Worm (Caenorhabditis elegans): ENCODE data around the gene F54D5.4.
A peak's percentile ranks its signal among the peaks of the same experiment; 100 is the strongest.

The F54D5.4 gene

ce11 chrII:11599751-11600150 is 30.1 kb downstream of the F54D5.4 start, which contains the start of gene npp-5:
Gene npp-5, minus strand, starts transcription at chrII:11599809.
- TF ChIP-seq zip-8 (tag; optimal IDR thresholded peaks at IDR 0.05) (no peak), nhr-237 (tag; optimal IDR thresholded peaks at IDR 0.05) (no peak), lsy-2 (tag; optimal IDR thresholded peaks at IDR 0.05) (peak; percentile 27)

- TF ChIP-seq ceh-39 (tag; optimal IDR thresholded peaks at IDR 0.05) (no peak), mls-2 (tag; optimal IDR thresholded peaks at IDR 0.05) (no peak), ztf-11 (tag; optimal IDR thresholded peaks at IDR 0.05) (no peak), snpc-4 (tag; optimal IDR thresholded peaks at IDR 0.05) (no peak), ceh-83 (GFP tag; optimal IDR thresholded peaks at IDR 0.05) (no peak), hlh-1 (tag; optimal IDR thresholded peaks at IDR 0.05) (no peak), unc-120 (tag; optimal IDR thresholded peaks at IDR 0.05; ENCODE audit: poor library complexity, severe bottlenecking) (peak; percentile 12), tbx-8 (GFP tag; optimal IDR thresholded peaks at IDR 0.05) (no peak), lin-32 (GFP tag; optimal IDR thresholded peaks at IDR 0.05) (no peak)
Observed at ce11 chrII:11600711-11601110, 31.1 kb downstream of the F54D5.4 start, which contains the start of gene F07A11.4. Gene F07A11.4, plus strand, starts transcription at chrII:11601011.

- no peak for TF ChIP-seq nhr-2 (tag; optimal IDR thresholded peaks at IDR 0.05)
- no peak for TF ChIP-seq blmp-1 (tag; optimal IDR thresholded peaks at IDR 0.05)
- TF ChIP-seq sem-2 (GFP tag; optimal IDR thresholded peaks at IDR 0.05), result no peak
- peak; percentile 37 for TF ChIP-seq unc-120 (tag; optimal IDR thresholded peaks at IDR 0.05; ENCODE audit: poor library complexity, severe bottlenecking)
- no peak for TF ChIP-seq lin-13 (tag; optimal IDR thresholded peaks at IDR 0.05)
- no peak for TF ChIP-seq ham-2 (GFP tag; optimal IDR thresholded peaks at IDR 0.05)
- TF ChIP-seq nhr-76 (tag; optimal IDR thresholded peaks at IDR 0.05), result no peak
- no peak for TF ChIP-seq zip-8 (tag; optimal IDR thresholded peaks at IDR 0.05)
- no peak for TF ChIP-seq ces-1 (GFP tag; optimal IDR thresholded peaks at IDR 0.05)
- no peak for TF ChIP-seq mep-1 (tag; optimal IDR thresholded peaks at IDR 0.05)
- peak; percentile 4 for TF ChIP-seq unc-62 (GFP tag; optimal IDR thresholded peaks at IDR 0.05)
- TF ChIP-seq flh-1 (GFP tag; optimal IDR thresholded peaks at IDR 0.05), result no peak
- no peak for TF ChIP-seq pha-4 (tag; optimal IDR thresholded peaks at IDR 0.05)
- TF ChIP-seq drap-1 (GFP tag; optimal IDR thresholded peaks at IDR 0.05), result no peak
Observed at ce11 chrII:11602387-11602960, 32.9 kb downstream of the F54D5.4 start.

- TF ChIP-seq unc-39 (tag; optimal IDR thresholded peaks at IDR 0.05) (no peak), lin-32 (GFP tag; optimal IDR thresholded peaks at IDR 0.05) (no peak), drap-1 (GFP tag; optimal IDR thresholded peaks at IDR 0.05) (no peak), bed-3 (GFP tag; optimal IDR thresholded peaks at IDR 0.05) (no peak), ceh-39 (tag; optimal IDR thresholded peaks at IDR 0.05) (no peak), flh-1 (GFP tag; optimal IDR thresholded peaks at IDR 0.05) (no peak), mab-5 (tag; optimal IDR thresholded peaks at IDR 0.05) (no peak), elt-1 (tag; optimal IDR thresholded peaks at IDR 0.05; ENCODE audit: borderline replicate concordance, insufficient read depth) (no peak), mls-2 (tag; optimal IDR thresholded peaks at IDR 0.05) (no peak)
Observed at ce11 chrII:11604613-11605012, 35.0 kb downstream of the F54D5.4 start.

ce11 chrII:11611462-11611861 is 41.8 kb downstream of the F54D5.4 start:
- TF ChIP-seq nhr-12 (tag; optimal IDR thresholded peaks at IDR 0.05) (no peak), ceh-43 (GFP tag; optimal IDR thresholded peaks at IDR 0.05) (no peak), elt-3 (tag; optimal IDR thresholded peaks at IDR 0.05) (peak; percentile 26), unc-62 (GFP tag; optimal IDR thresholded peaks at IDR 0.05) (no peak), elt-1 (tag; optimal IDR thresholded peaks at IDR 0.05; ENCODE audit: borderline replicate concordance, insufficient read depth) (peak; percentile 67)
